Worm (Caenorhabditis elegans) whole organism, late embryonic: ENCODE data around the gene sftd-3.

Source experiments
- C08G9.2 ChIP-seq: sonication (generic microtip); optimal IDR thresholded peaks from 2 replicates; lab custom pipeline; 2016; ENCODE audit warnings: mild to moderate bottlenecking, missing genetic modification characterization, moderate library complexity, missing compliant biosample characterization
- ceh-2 ChIP-seq: sonication (generic microtip); optimal IDR thresholded peaks from 2 replicates; lab custom pipeline; 2016; ENCODE audit warnings: missing genotype, missing genetic modification characterization, missing compliant biosample characterization
- eyg-1 ChIP-seq: sonication (generic microtip); optimal IDR thresholded peaks from 2 replicates; lab custom pipeline; 2016; ENCODE audit warnings: missing genotype, missing genetic modification characterization, missing compliant biosample characterization
- fkh-10 ChIP-seq: fragments of 150-350 bp; optimal IDR thresholded peaks from 2 replicates; lab custom pipeline; 2014; ENCODE audit warnings: missing biosample characterization, missing genetic modification reagents, missing genetic modification characterization
- nhr-11 ChIP-seq: fragments of 150-350 bp; optimal IDR thresholded peaks from 2 replicates; lab custom pipeline; 2014; ENCODE audit warnings: missing biosample characterization, missing genetic modification characterization
- rnt-1 ChIP-seq: sonication (generic microtip); optimal IDR thresholded peaks from 2 replicates; lab custom pipeline; 2016; ENCODE audit warnings: missing genetic modification characterization, missing compliant biosample characterization
- zip-5 ChIP-seq: sonication (generic microtip); optimal IDR thresholded peaks from 2 replicates; lab custom pipeline; 2016; ENCODE audit warnings: missing genetic modification characterization, missing compliant biosample characterization

ce11 chrII:8990267-8990666, 26.3 kb upstream of the sftd-3 start:
- TF ChIP-seq zip-5 (tag; lab: Kevin White, UChicago), result no peak
- TF ChIP-seq rnt-1 (tag; lab: Kevin White, UChicago), result no peak
- TF ChIP-seq C08G9.2 (tag; lab: Kevin White, UChicago), result no peak
- no peak for TF ChIP-seq ceh-2
- no peak for TF ChIP-seq fkh-10 (GFP tag; lab: Kevin White, UChicago)
- no peak for TF ChIP-seq nhr-11 (tag; lab: Kevin White, UChicago)
- no peak for TF ChIP-seq eyg-1 (tag; lab: Kevin White, UChicago)
